Worm (Caenorhabditis elegans) whole organism, L4 larva: ENCODE measurements around the gene srx-68.

Experiments
- ama-1 ChIP-seq: fragments of 150-350 bp; optimal IDR thresholded peaks from 2 replicates; lab custom pipeline; 2014; ENCODE audit warnings: inconsistent platforms, mixed read lengths
- ceh-82 ChIP-seq: sonication (generic microtip); optimal IDR thresholded peaks from 2 replicates; lab custom pipeline; 2017; ENCODE audit warnings: missing biosample characterization, missing genetic modification characterization
- dpl-1 ChIP-seq: fragments of 150-350 bp; optimal IDR thresholded peaks from 2 replicates; lab custom pipeline; 2014; ENCODE audit warnings: missing biosample characterization, missing genetic modification reagents, missing genetic modification characterization
- fkh-10 ChIP-seq: fragments of 150-350 bp; optimal IDR thresholded peaks from 2 replicates; lab custom pipeline; 2014; ENCODE audit warnings: missing biosample characterization, missing genetic modification reagents, missing genetic modification characterization
- nhr-111 ChIP-seq: fragments of 200-800 bp; sonication (Bioruptor generic); optimal IDR thresholded peaks from 2 replicates; lab custom pipeline; 2018; ENCODE audit warnings: mild to moderate bottlenecking, missing genetic modification characterization, missing compliant biosample characterization
- nhr-77 ChIP-seq: fragments of 150-350 bp; optimal IDR thresholded peaks from 2 replicates; lab custom pipeline; 2014; ENCODE audit warnings: missing biosample characterization, missing genetic modification characterization
- snpc-1.2 ChIP-seq: fragments of 200-800 bp; sonication (Bioruptor generic); IDR thresholded peaks from 2 replicates; pipeline ENCODE4 v1.3.6; 2022; ENCODE audit warnings: missing genetic modification reagents, missing genetic modification characterization, missing compliant biosample characterization

- TF ChIP-seq nhr-111 (no peak), dpl-1 (GFP tag; lab: Kevin White, UChicago) (no peak), snpc-1.2 (no peak), ama-1 (lab: Kevin White, UChicago) (no peak), fkh-10 (no peak), ceh-82 (tag; lab: Kevin White, UChicago) (no peak), nhr-77 (tag; lab: Kevin White, UChicago) (no peak)
These were observed 48.7 kb downstream of the srx-68 start, which contains the start of gene cyp-34A6 for ce11 chrV:3961235-3961634.
